Worm (Caenorhabditis elegans) whole organism, L4 larva: ENCODE measurements around the gene fog-2.

Experiments used
- Y5F2A.4 ChIP-seq: fragments of 200-800 bp; sonication (Bioruptor generic); optimal IDR thresholded peaks from 2 replicates; lab custom pipeline; 2018; ENCODE audit warnings: mild to moderate bottlenecking, missing genetic modification characterization, missing compliant biosample characterization
- aly-2 ChIP-seq: sonication (generic microtip); optimal IDR thresholded peaks from 2 replicates; lab custom pipeline; 2018; ENCODE audit warnings: missing biosample characterization, missing genetic modification characterization
- hlh-11 ChIP-seq: fragments of 200-800 bp; sonication (Bioruptor generic); optimal IDR thresholded peaks from 2 replicates; lab custom pipeline; 2018; ENCODE audit warnings: mild to moderate bottlenecking, missing genetic modification characterization, missing compliant biosample characterization
- lin-13 ChIP-seq: fragments of 150-350 bp; optimal IDR thresholded peaks from 2 replicates; lab custom pipeline; 2014; ENCODE audit warnings: missing biosample characterization, missing genetic modification reagents, missing genetic modification characterization
- lin-38 ChIP-seq: fragments of 200-800 bp; sonication (Bioruptor generic); IDR thresholded peaks from 2 replicates; pipeline ENCODE4 v1.3.6; 2022; ENCODE audit warnings: missing genetic modification reagents, missing genetic modification characterization, missing compliant biosample characterization
- lsy-2 ChIP-seq, 2 experiments: fragments of 150-350 bp in 1 of 2; sonication (generic microtip) in 1 of 2; optimal IDR thresholded peaks; 2 replicates each; lab custom pipeline; 2014 to 2017; ENCODE audit warnings: missing biosample characterization in 2 of 2, missing genetic modification characterization in 2 of 2
- mep-1 ChIP-seq: fragments of 150-350 bp; sonication (generic microtip); optimal IDR thresholded peaks from 3 replicates; lab custom pipeline; 2014; ENCODE audit warnings: missing biosample characterization, missing genetic modification characterization
- nhr-111 ChIP-seq: fragments of 200-800 bp; sonication (Bioruptor generic); optimal IDR thresholded peaks from 2 replicates; lab custom pipeline; 2018; ENCODE audit warnings: mild to moderate bottlenecking, missing genetic modification characterization, missing compliant biosample characterization
- nhr-237 ChIP-seq: sonication (generic microtip); optimal IDR thresholded peaks from 2 replicates; lab custom pipeline; 2017; ENCODE audit warnings: missing biosample characterization, missing genetic modification characterization
- pha-4 ChIP-seq, 2 experiments: fragments of 150-350 bp in 1 of 2; fragments of 200-800 bp in 1 of 2; sonication (Bioruptor generic) in 1 of 2; IDR thresholded peaks in 1 of 2; optimal IDR thresholded peaks in 1 of 2; 2 replicates each; pipeline versions ENCODE4 v1.3.6 to Lab custom; 2014 to 2022; ENCODE audit warnings: missing genetic modification characterization in 2 of 2, missing genetic modification reagents in 2 of 2, missing biosample characterization in 1 of 2, missing compliant biosample characterization in 1 of 2
- pqm-1 ChIP-seq: sonication (generic microtip); optimal IDR thresholded peaks from 2 replicates; lab custom pipeline; 2017; ENCODE audit warnings: missing biosample characterization, missing genetic modification characterization
- snpc-4 ChIP-seq: fragments of 150-350 bp; optimal IDR thresholded peaks from 2 replicates; lab custom pipeline; 2014; ENCODE audit warnings: missing biosample characterization, missing genetic modification characterization
- unc-62 ChIP-seq, 3 experiments: fragments of 150-350 bp in 1 of 3; sonication (generic microtip); optimal IDR thresholded peaks in 2 of 3; peaks in 1 of 3; 1 replicate in 1 of 3; 2 replicates in 2 of 3; lab custom pipeline; 2014 to 2017; ENCODE audit warnings: missing biosample characterization in 3 of 3, missing genetic modification characterization in 3 of 3, missing genetic modification reagents in 3 of 3, missing genotype in 1 of 3

DNA sequence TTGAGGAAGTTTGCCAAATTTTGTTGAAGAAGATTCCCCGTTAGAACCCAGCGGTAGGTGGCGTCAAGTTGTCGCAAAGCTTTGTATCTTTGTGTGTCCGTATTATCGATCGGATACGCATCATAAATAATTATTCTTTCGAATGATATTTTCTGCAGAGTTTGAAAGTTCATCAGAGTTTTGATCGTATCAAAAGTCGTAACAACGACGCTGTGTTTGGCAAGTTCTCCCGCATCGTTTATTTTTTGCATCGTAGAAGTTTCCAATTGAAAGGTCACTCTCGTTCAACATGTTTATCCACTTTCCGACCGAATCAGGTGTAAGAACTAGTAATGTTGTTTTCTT, 36.0 kb upstream of the fog-2 start:
- no peak for TF ChIP-seq mep-1 (tag; lab: Kevin White, UChicago)
- no peak for TF ChIP-seq lsy-2 (tag; optimal IDR thresholded peaks at IDR 0.05; lab: Kevin White, UChicago)
- no peak for TF ChIP-seq pha-4 (GFP tag; IDR thresholded peaks at IDR 0.05; lab: Robert Waterston, UW)
- TF ChIP-seq pha-4 (tag; optimal IDR thresholded peaks at IDR 0.05; lab: Kevin White, UChicago), result no peak
- no peak for TF ChIP-seq lin-13
- TF ChIP-seq hlh-11 (tag; lab: Kevin White, UChicago), result no peak
- no peak for TF ChIP-seq aly-2 (tag; lab: Kevin White, UChicago)
- no peak for TF ChIP-seq nhr-237 (tag; lab: Kevin White, UChicago)
- no peak for TF ChIP-seq nhr-111 (GFP tag; lab: Kevin White, UChicago)
- TF ChIP-seq unc-62 (GFP tag; optimal IDR thresholded peaks at IDR 0.05 in 1 of 2; lab: Kevin White, UChicago), result no peak
- TF ChIP-seq unc-62 (tag; optimal IDR thresholded peaks at IDR 0.05; lab: Kevin White, UChicago), result no peak
- TF ChIP-seq pqm-1, result no peak
- no peak for TF ChIP-seq Y5F2A.4 (GFP tag; lab: Kevin White, UChicago)
- TF ChIP-seq lin-38, result peak; percentile 8
- TF ChIP-seq snpc-4 (tag; lab: Kevin White, UChicago), result no peak
